Fruit fly (Drosophila melanogaster) whole organism, prepupa: ENCODE measurements around the gene Acbp6.
A peak's percentile ranks its signal among the peaks of the same experiment; 100 is the strongest.

Experiments
- Blimp-1 ChIP-seq: fragments of 200-800 bp; sonication (Bioruptor generic); optimal IDR thresholded peaks from 3 replicates; lab custom pipeline; 2017; ENCODE audit warnings: missing biosample characterization, missing genetic modification characterization, mild to moderate bottlenecking, moderate library complexity, missing genetic modification reagents
- CG10669 ChIP-seq: fragments of 200-800 bp; sonication (Bioruptor generic); optimal IDR thresholded peaks from 3 replicates; lab custom pipeline; 2018; ENCODE audit warnings: missing biosample characterization, mild to moderate bottlenecking, missing genetic modification characterization, moderate library complexity
- CG11294 ChIP-seq: fragments of 200-800 bp; sonication (Bioruptor generic); IDR thresholded peaks from 2 replicates; pipeline ENCODE4 v1.3.6; 2022; ENCODE audit warnings: missing biosample characterization, missing genetic modification characterization
- CG11762 ChIP-seq: fragments of 200-800 bp; sonication (Bioruptor generic); optimal IDR thresholded peaks from 3 replicates; lab custom pipeline; 2016; ENCODE audit warnings: missing biosample characterization, missing genetic modification characterization; ENCODE audit not compliant: insufficient read depth
- CG11902 ChIP-seq: fragments of 200-800 bp; sonication (Bioruptor generic); optimal IDR thresholded peaks from 3 replicates; lab custom pipeline; 2016; ENCODE audit warnings: missing biosample characterization, missing genetic modification characterization
- CG1621 ChIP-seq: fragments of 200-800 bp; sonication (Bioruptor generic); optimal IDR thresholded peaks from 3 replicates; lab custom pipeline; 2018; ENCODE audit warnings: missing biosample characterization, mild to moderate bottlenecking, missing genetic modification characterization
- CG31627 ChIP-seq: fragments of 200-800 bp; sonication (Bioruptor generic); optimal IDR thresholded peaks from 3 replicates; lab custom pipeline; 2016; ENCODE audit warnings: missing biosample characterization, missing genetic modification characterization
- CG32006 ChIP-seq: fragments of 200-800 bp; sonication (Bioruptor generic); optimal IDR thresholded peaks from 3 replicates; lab custom pipeline; 2017; ENCODE audit warnings: missing biosample characterization, mild to moderate bottlenecking, missing genetic modification characterization
- CG34406 ChIP-seq: fragments of 200-800 bp; sonication (Bioruptor generic); optimal IDR thresholded peaks from 3 replicates; lab custom pipeline; 2016; ENCODE audit warnings: missing biosample characterization, missing genetic modification characterization
- CG3919 ChIP-seq: fragments of 200-800 bp; sonication (Bioruptor generic); optimal IDR thresholded peaks from 3 replicates; lab custom pipeline; 2016; ENCODE audit warnings: missing biosample characterization, missing genetic modification characterization
- CG4318 ChIP-seq: fragments of 200-800 bp; sonication (Bioruptor generic); optimal IDR thresholded peaks from 3 replicates; lab custom pipeline; 2017; ENCODE audit warnings: missing biosample characterization, mild to moderate bottlenecking, missing genetic modification characterization
- CG6163 ChIP-seq: fragments of 200-800 bp; sonication (Bioruptor generic); IDR thresholded peaks from 3 replicates; pipeline ENCODE4 v1.3.6; 2022; ENCODE audit warnings: missing biosample characterization, missing genetic modification characterization
- CG6276 ChIP-seq: fragments of 200-800 bp; sonication (Bioruptor generic); optimal IDR thresholded peaks from 2 replicates; lab custom pipeline; 2017; ENCODE audit warnings: missing biosample characterization, mild to moderate bottlenecking, missing genetic modification characterization
- CG6792 ChIP-seq: fragments of 200-800 bp; sonication (Bioruptor generic); optimal IDR thresholded peaks from 3 replicates; lab custom pipeline; 2016; ENCODE audit warnings: missing biosample characterization, missing genetic modification characterization
- CG6808 ChIP-seq: fragments of 200-800 bp; sonication (Bioruptor generic); optimal IDR thresholded peaks from 3 replicates; lab custom pipeline; 2017; ENCODE audit warnings: missing biosample characterization, missing genetic modification characterization, mild to moderate bottlenecking, moderate library complexity, missing genetic modification reagents
- CG6854 ChIP-seq: fragments of 200-800 bp; sonication (Bioruptor generic); optimal IDR thresholded peaks from 2 replicates; lab custom pipeline; 2017; ENCODE audit warnings: missing biosample characterization, mild to moderate bottlenecking, missing genetic modification characterization
- CG7368 ChIP-seq: fragments of 200-800 bp; sonication (Bioruptor generic); optimal IDR thresholded peaks from 3 replicates; lab custom pipeline; 2016; ENCODE audit warnings: missing biosample characterization, missing genetic modification characterization
- CG8119 ChIP-seq: fragments of 200-800 bp; sonication (Bioruptor generic); IDR thresholded peaks from 3 replicates; pipeline ENCODE4 v1.3.6; 2022; ENCODE audit warnings: missing biosample characterization, missing genetic modification characterization
- CG8319 ChIP-seq: fragments of 200-800 bp; sonication (Bioruptor generic); optimal IDR thresholded peaks from 3 replicates; lab custom pipeline; 2016; ENCODE audit warnings: missing biosample characterization, missing genetic modification characterization
- CG8632 ChIP-seq: fragments of 200-800 bp; sonication (Bioruptor generic); optimal IDR thresholded peaks from 3 replicates; lab custom pipeline; 2016; ENCODE audit warnings: missing biosample characterization, missing genetic modification characterization
- CG9139 ChIP-seq: fragments of 200-800 bp; sonication (Bioruptor generic); optimal IDR thresholded peaks from 3 replicates; lab custom pipeline; 2017; ENCODE audit warnings: missing biosample characterization, mild to moderate bottlenecking, missing genetic modification characterization
- Eip75B ChIP-seq: fragments of 200-800 bp; sonication (Bioruptor generic); optimal IDR thresholded peaks from 3 replicates; lab custom pipeline; 2016; ENCODE audit warnings: missing biosample characterization, missing genetic modification characterization
- Eip78C ChIP-seq: fragments of 200-800 bp; sonication (Bioruptor generic); peaks from one replicate; lab custom pipeline; 2016; ENCODE audit warnings: missing biosample characterization, missing genetic modification characterization
- Eip93F ChIP-seq: fragments of 200-800 bp; sonication (Bioruptor generic); optimal IDR thresholded peaks from 2 replicates; lab custom pipeline; 2016; ENCODE audit warnings: missing biosample characterization, mild to moderate bottlenecking, missing genetic modification characterization
- Ets96B ChIP-seq: fragments of 200-800 bp; optimal IDR thresholded peaks from 2 replicates; lab custom pipeline; 2019; ENCODE audit warnings: missing biosample characterization, mild to moderate bottlenecking, missing genetic modification characterization, moderate library complexity
- Hr38 ChIP-seq: sonication (Bioruptor generic); optimal IDR thresholded peaks from 2 replicates; lab custom pipeline; 2016; ENCODE audit warnings: missing biosample characterization, missing genetic modification characterization
- Lpt ChIP-seq: fragments of 200-800 bp; sonication (Bioruptor generic); optimal IDR thresholded peaks from 3 replicates; lab custom pipeline; 2016; ENCODE audit warnings: missing biosample characterization, missing genetic modification characterization
- Met ChIP-seq: fragments of 200-800 bp; sonication (Bioruptor generic); optimal IDR thresholded peaks from 3 replicates; lab custom pipeline; 2016; ENCODE audit warnings: missing biosample characterization, missing genetic modification characterization
- OdsH ChIP-seq: fragments of 200-800 bp; sonication (Bioruptor generic); optimal IDR thresholded peaks from 3 replicates; lab custom pipeline; 2016; ENCODE audit warnings: missing biosample characterization, missing genetic modification characterization
- Smox ChIP-seq: fragments of 200-800 bp; sonication (Bioruptor generic); optimal IDR thresholded peaks from 3 replicates; lab custom pipeline; 2016; ENCODE audit warnings: missing biosample characterization, missing genetic modification characterization
- Sox14 ChIP-seq: fragments of 200-800 bp; sonication (Bioruptor generic); optimal IDR thresholded peaks from 3 replicates; lab custom pipeline; 2016; ENCODE audit warnings: missing biosample characterization, missing genetic modification characterization
- achi ChIP-seq: fragments of 200-800 bp; sonication (Bioruptor generic); optimal IDR thresholded peaks from 3 replicates; lab custom pipeline; 2016; ENCODE audit warnings: missing biosample characterization, missing genetic modification characterization
- acj6 ChIP-seq: fragments of 200-800 bp; sonication (Bioruptor generic); optimal IDR thresholded peaks from 3 replicates; lab custom pipeline; 2016; ENCODE audit warnings: missing biosample characterization, missing genetic modification characterization
- cyc ChIP-seq: fragments of 200-800 bp; sonication (Bioruptor generic); optimal IDR thresholded peaks from 3 replicates; lab custom pipeline; 2016; ENCODE audit warnings: missing biosample characterization, missing genetic modification characterization
- dac ChIP-seq: fragments of 200-800 bp; sonication (Bioruptor generic); optimal IDR thresholded peaks from 2 replicates; lab custom pipeline; 2017; ENCODE audit warnings: missing biosample characterization, mild to moderate bottlenecking, missing genetic modification characterization
- dsx ChIP-seq: fragments of 200-800 bp; optimal IDR thresholded peaks from 3 replicates; lab custom pipeline; 2019; ENCODE audit warnings: missing biosample characterization, mild to moderate bottlenecking, missing genetic modification characterization, moderate library complexity; ENCODE audit not compliant: poor library complexity, severe bottlenecking
- esn ChIP-seq: fragments of 200-800 bp; sonication (Bioruptor generic); optimal IDR thresholded peaks from 2 replicates; lab custom pipeline; 2016; ENCODE audit warnings: missing biosample characterization, mild to moderate bottlenecking, missing genetic modification characterization, moderate library complexity
- fd85E ChIP-seq: fragments of 200-800 bp; sonication (Bioruptor generic); optimal IDR thresholded peaks from 3 replicates; lab custom pipeline; 2016; ENCODE audit warnings: missing biosample characterization, missing genetic modification characterization
- fkh ChIP-seq: fragments of 200-800 bp; sonication (Bioruptor generic); optimal IDR thresholded peaks from 3 replicates; lab custom pipeline; 2017; ENCODE audit warnings: missing biosample characterization, mild to moderate bottlenecking, missing genetic modification characterization, moderate library complexity
- lz ChIP-seq: fragments of 200-800 bp; sonication (Bioruptor generic); optimal IDR thresholded peaks from 3 replicates; lab custom pipeline; 2016; ENCODE audit warnings: missing biosample characterization, missing genetic modification characterization
- net ChIP-seq: fragments of 200-800 bp; sonication (Bioruptor generic); optimal IDR thresholded peaks from 3 replicates; lab custom pipeline; 2016; ENCODE audit warnings: missing biosample characterization, missing genetic modification characterization
- pdm3 ChIP-seq: fragments of 200-800 bp; sonication (Bioruptor generic); optimal IDR thresholded peaks from 3 replicates; lab custom pipeline; 2016; ENCODE audit warnings: missing biosample characterization, missing genetic modification characterization
- salr ChIP-seq, 2 experiments: fragments of 200-800 bp; sonication (Bioruptor generic); optimal IDR thresholded peaks; 3 replicates each; lab custom pipeline; 2016 to 2018; ENCODE audit warnings: missing biosample characterization in 2 of 2, missing genetic modification characterization in 2 of 2, mild to moderate bottlenecking in 1 of 2
- svp ChIP-seq: fragments of 200-800 bp; sonication (Bioruptor generic); peaks from one replicate; lab custom pipeline; 2016; ENCODE audit warnings: missing biosample characterization, missing genetic modification characterization
- topi ChIP-seq: fragments of 200-800 bp; sonication (Bioruptor generic); optimal IDR thresholded peaks from 3 replicates; lab custom pipeline; 2016; ENCODE audit warnings: missing biosample characterization, missing genetic modification characterization
- vri ChIP-seq: fragments of 200-800 bp; sonication (Bioruptor generic); optimal IDR thresholded peaks from 3 replicates; lab custom pipeline; 2016; ENCODE audit warnings: missing biosample characterization, mild to moderate bottlenecking, missing genetic modification characterization

Acbp6 gene

dm6 chr3L:7150850-7151249 is 22.1 kb downstream of the Acbp6 start (continued):
- TF ChIP-seq Met (GFP tag; lab: Kevin White, UChicago) (peak; percentile 50), CG4318 (GFP tag; lab: Kevin White, UChicago) (peak; percentile 55), lz (GFP tag; lab: Kevin White, UChicago) (peak; percentile 35), pdm3 (GFP tag; lab: Kevin White, UChicago) (peak; percentile 78), CG1621 (tag; lab: Kevin White, UChicago) (peak; percentile 72), CG32006 (peak; percentile 81), fkh (GFP tag; lab: Kevin White, UChicago) (no peak), CG8319 (peak; percentile 44), net (GFP tag; lab: Kevin White, UChicago) (peak; percentile 74), acj6 (peak; percentile 78), cyc (GFP tag; lab: Kevin White, UChicago) (peak; percentile 49), Hr38 (no peak), Blimp-1 (GFP tag; lab: Kevin White, UChicago) (no peak), fd85E (peak; percentile 12)

dm6 chr3L:7151521-7152465 is 23.1 kb downstream of the Acbp6 start:
- peak; percentile 45 for TF ChIP-seq CG6276
- peak; percentile 27 for TF ChIP-seq CG34406
- peak in 1 of 2 experiments; percentile 62 for TF ChIP-seq salr (GFP tag; optimal IDR thresholded peaks at IDR 0.05; lab: Kevin White, UChicago)
- TF ChIP-seq CG4318 (GFP tag; lab: Kevin White, UChicago): peak; percentile 60
- peak; percentile 50 for TF ChIP-seq svp (GFP tag; lab: Kevin White, UChicago)
- peak; percentile 40 for TF ChIP-seq Ets96B (tag; lab: Kevin White, UChicago)
- TF ChIP-seq CG31627: no peak
- peak; percentile 68; the same call in 1 of the 2 replicates for TF ChIP-seq CG11294 (GFP tag; lab: Robert Waterston, UW)
- TF ChIP-seq CG8119 (GFP tag; lab: Robert Waterston, UW): peak; percentile 87
- peak; percentile 23 for TF ChIP-seq CG6792 (GFP tag; lab: Kevin White, UChicago)
- peak; percentile 32 for TF ChIP-seq CG8632 (GFP tag; lab: Kevin White, UChicago)
- no peak for TF ChIP-seq fkh (GFP tag; lab: Kevin White, UChicago)
- TF ChIP-seq CG1621 (tag; lab: Kevin White, UChicago): no peak
- peak; percentile 69 for TF ChIP-seq achi
- TF ChIP-seq CG6854 (GFP tag; lab: Kevin White, UChicago): no peak
- TF ChIP-seq Eip93F (GFP tag; lab: Kevin White, UChicago): no peak
- peak; percentile 86 for TF ChIP-seq Eip78C (GFP tag; lab: Kevin White, UChicago)
- TF ChIP-seq OdsH (GFP tag; lab: Kevin White, UChicago): peak; percentile 73
- TF ChIP-seq Sox14 (GFP tag; lab: Kevin White, UChicago): peak; percentile 52
- peak; percentile 33 for TF ChIP-seq CG11762 (GFP tag; lab: Kevin White, UChicago)
- TF ChIP-seq CG32006: peak; percentile 76
- TF ChIP-seq Met (GFP tag; lab: Kevin White, UChicago): peak; percentile 19
- no peak for TF ChIP-seq CG10669 (GFP tag; lab: Kevin White, UChicago)
- TF ChIP-seq esn: no peak
- TF ChIP-seq dsx (GFP tag; lab: Kevin White, UChicago): peak; percentile 13
- no peak for TF ChIP-seq vri (GFP tag; lab: Kevin White, UChicago)
- peak; percentile 10 for TF ChIP-seq topi
- TF ChIP-seq Eip75B (GFP tag; lab: Kevin White, UChicago): no peak
- TF ChIP-seq pdm3 (GFP tag; lab: Kevin White, UChicago): peak; percentile 70
- no peak for TF ChIP-seq Hr38
- TF ChIP-seq CG3919 (GFP tag; lab: Kevin White, UChicago): peak; percentile 72
- no peak for TF ChIP-seq CG9139 (GFP tag; lab: Kevin White, UChicago)
- TF ChIP-seq CG11902 (GFP tag; lab: Kevin White, UChicago): no peak
- peak; percentile 6 for TF ChIP-seq Smox
- TF ChIP-seq Lpt (GFP tag; lab: Kevin White, UChicago): peak; percentile 79
- peak; percentile 82 for TF ChIP-seq CG6163 (GFP tag; lab: Robert Waterston, UW)
- peak; percentile 8 for TF ChIP-seq dac (GFP tag; lab: Kevin White, UChicago)
- TF ChIP-seq fd85E: no peak
- TF ChIP-seq Blimp-1 (GFP tag; lab: Kevin White, UChicago): no peak
- peak; percentile 15 for TF ChIP-seq CG6808 (GFP tag; lab: Kevin White, UChicago)
- TF ChIP-seq cyc (GFP tag; lab: Kevin White, UChicago): peak; percentile 15
- no peak for TF ChIP-seq CG7368 (GFP tag; lab: Kevin White, UChicago)
